Fruit fly (Drosophila melanogaster): ENCODE measurements around the gene CG12375.

The CG12375 gene

dm6 chr2L:8164219-8164618, 37.5 kb upstream of the CG12375 start (continued):
- no peak for TF ChIP-seq nerfin-2 (GFP tag; IDR thresholded peaks at IDR 0.05; ENCODE audit: partially characterized antibody)
- TF ChIP-seq ham (GFP tag; IDR thresholded peaks at IDR 0.05), result no peak
- peak; percentile 59 for TF ChIP-seq CG11247 (GFP tag; IDR thresholded peaks at IDR 0.05)
- TF ChIP-seq ci (GFP tag; IDR thresholded peaks at IDR 0.05), result peak; percentile 93
- no peak for TF ChIP-seq Bgb (GFP tag; IDR thresholded peaks at IDR 0.05; ENCODE audit: partially characterized antibody)
- peak; percentile 66 for TF ChIP-seq scrt (GFP tag; optimal IDR thresholded peaks at IDR 0.05)
- peak; percentile 72 for TF ChIP-seq CG17385 (GFP tag; optimal IDR thresholded peaks at IDR 0.05)
- no peak for TF ChIP-seq CG13894 (tag; optimal IDR thresholded peaks at IDR 0.05)
- no peak for TF ChIP-seq Lpt (GFP tag; optimal IDR thresholded peaks at IDR 0.05)
- TF ChIP-seq MBD-R2 (GFP tag; IDR thresholded peaks at IDR 0.05), result no peak
- peak; percentile 2 for TF ChIP-seq CG4282 (GFP tag; optimal IDR thresholded peaks at IDR 0.05)
- TF ChIP-seq Asciz (GFP tag; optimal IDR thresholded peaks at IDR 0.05), result peak; percentile 97
- no peak for TF ChIP-seq Hmx (GFP tag; optimal IDR thresholded peaks at IDR 0.05)
- TF ChIP-seq CG15269 (tag; optimal IDR thresholded peaks at IDR 0.05), result peak; percentile 65
- no peak; the same call in 2 of the 3 replicates for TF ChIP-seq CG14050 (GFP tag; IDR thresholded peaks at IDR 0.05)
- no peak for TF ChIP-seq Myb (GFP tag; optimal IDR thresholded peaks at IDR 0.05)
- no peak for TF ChIP-seq D (optimal IDR thresholded peaks at IDR 0.05)
- TF ChIP-seq D (GFP tag; optimal IDR thresholded peaks at IDR 0.05), result peak; percentile 88
- TF ChIP-seq Dip2 (GFP tag; IDR thresholded peaks at IDR 0.05), result no peak
- TF ChIP-seq CG6683 (GFP tag; optimal IDR thresholded peaks at IDR 0.05), result peak; percentile 51
- TF ChIP-seq nom (GFP tag; optimal IDR thresholded peaks at IDR 0.05), result no peak
- peak; percentile 71 for TF ChIP-seq CG4424 (GFP tag; optimal IDR thresholded peaks at IDR 0.05)
- TF ChIP-seq zfh1 (GFP tag; IDR thresholded peaks at IDR 0.05), result peak; percentile 88
- TF ChIP-seq CG7839 (tag; optimal IDR thresholded peaks at IDR 0.05), result peak; percentile 65
- TF ChIP-seq CG10321 (GFP tag; IDR thresholded peaks at IDR 0.05), result no peak
- TF ChIP-seq CG13424 (tag; optimal IDR thresholded peaks at IDR 0.05), result peak; percentile 69
- peak; percentile 50; the same call in 1 of the 3 replicates for TF ChIP-seq CG2199 (GFP tag; IDR thresholded peaks at IDR 0.05)
- TF ChIP-seq Rfx (GFP tag; IDR thresholded peaks at IDR 0.05), result peak; percentile 53; the same call in 1 of the 2 replicates
- peak; percentile 55 for TF ChIP-seq jing (GFP tag; optimal IDR thresholded peaks at IDR 0.05)
- TF ChIP-seq dpn (GFP tag; optimal IDR thresholded peaks at IDR 0.05), result peak; percentile 45 to 58
- TF ChIP-seq Mad (GFP tag; optimal IDR thresholded peaks at IDR 0.05), result peak; percentile 62
- TF ChIP-seq fd102C (GFP tag; optimal IDR thresholded peaks at IDR 0.05), result peak; percentile 89
- TF ChIP-seq Adf1 (GFP tag; IDR thresholded peaks at IDR 0.05), result no peak
- TF ChIP-seq CG12071 (GFP tag; optimal IDR thresholded peaks at IDR 0.05), result peak; percentile 88
- TF ChIP-seq H2.0 (GFP tag; IDR thresholded peaks at IDR 0.05), result peak; percentile 40
- peak; percentile 54 for TF ChIP-seq CG15514 (GFP tag; optimal IDR thresholded peaks at IDR 0.05)
- peak; percentile 74 for TF ChIP-seq grn (GFP tag; optimal IDR thresholded peaks at IDR 0.05)
- TF ChIP-seq CG32767 (GFP tag; IDR thresholded peaks at IDR 0.05), result peak; percentile 53; the same call in 1 of the 2 replicates
- peak; percentile 66 for TF ChIP-seq tup (GFP tag; optimal IDR thresholded peaks at IDR 0.05)
- TF ChIP-seq eyg (GFP tag; optimal IDR thresholded peaks at IDR 0.05), result peak; percentile 61
- peak; percentile 12 for TF ChIP-seq Ets97D (GFP tag; optimal IDR thresholded peaks at IDR 0.05)
- TF ChIP-seq CG7786 (GFP tag; optimal IDR thresholded peaks at IDR 0.05), result peak; percentile 25
- no peak for TF ChIP-seq CG6765 (GFP tag; optimal IDR thresholded peaks at IDR 0.05)
- TF ChIP-seq Sox102F (GFP tag; optimal IDR thresholded peaks at IDR 0.05), result peak; percentile 84
- TF ChIP-seq CG2116 (GFP tag; optimal IDR thresholded peaks at IDR 0.05), result peak; percentile 59
- TF ChIP-seq Hey (tag; optimal IDR thresholded peaks at IDR 0.05), result peak; percentile 34
- TF ChIP-seq MTF-1 (GFP tag; optimal IDR thresholded peaks at IDR 0.05; ENCODE audit: borderline replicate concordance), result peak; percentile 95
- peak; percentile 74 for TF ChIP-seq sens-2 (GFP tag; IDR thresholded peaks at IDR 0.05)
- peak in 1 of 2 experiments; percentile 47 for TF ChIP-seq insv (GFP tag; optimal IDR thresholded peaks at IDR 0.05)
- no peak for TF ChIP-seq Elba2 (GFP tag; optimal IDR thresholded peaks at IDR 0.05)
- no peak; the same call in 3 of the 4 replicates for TF ChIP-seq Gug (GFP tag; IDR thresholded peaks at IDR 0.05)
